Worm (Caenorhabditis elegans) whole organism, late embryonic: ENCODE results near the gene lin-15B.

Experiments used
- ceh-19 ChIP-seq: fragments of 200-800 bp; sonication (Bioruptor generic); optimal IDR thresholded peaks from 2 replicates; lab custom pipeline; 2018; ENCODE audit warnings: mild to moderate bottlenecking, missing genetic modification characterization, missing compliant biosample characterization
- ceh-2 ChIP-seq: sonication (generic microtip); optimal IDR thresholded peaks from 2 replicates; lab custom pipeline; 2016; ENCODE audit warnings: missing genotype, missing genetic modification characterization, missing compliant biosample characterization
- ceh-9 ChIP-seq: sonication (generic microtip); optimal IDR thresholded peaks from 2 replicates; lab custom pipeline; 2016; ENCODE audit warnings: mild to moderate bottlenecking, missing genetic modification characterization, inconsistent platforms, missing compliant biosample characterization
- elt-4 ChIP-seq: sonication (generic microtip); optimal IDR thresholded peaks from 2 replicates; lab custom pipeline; 2016; ENCODE audit warnings: missing genetic modification characterization, missing compliant biosample characterization
- ets-4 ChIP-seq: sonication (generic microtip); optimal IDR thresholded peaks from 2 replicates; lab custom pipeline; 2016; ENCODE audit warnings: missing genetic modification characterization, missing compliant biosample characterization
- fkh-10 ChIP-seq: fragments of 150-350 bp; optimal IDR thresholded peaks from 2 replicates; lab custom pipeline; 2014; ENCODE audit warnings: missing biosample characterization, missing genetic modification reagents, missing genetic modification characterization
- hlh-15 ChIP-seq: sonication (generic microtip); optimal IDR thresholded peaks from 2 replicates; lab custom pipeline; 2016; ENCODE audit warnings: missing genetic modification characterization, missing compliant biosample characterization
- nfya-1 ChIP-seq: sonication (generic microtip); optimal IDR thresholded peaks from 2 replicates; lab custom pipeline; 2017; ENCODE audit warnings: missing genetic modification characterization, mild to moderate bottlenecking, missing compliant biosample characterization, antibody characterized with exemption, moderate library complexity
- nhr-11 ChIP-seq: fragments of 150-350 bp; optimal IDR thresholded peaks from 2 replicates; lab custom pipeline; 2014; ENCODE audit warnings: missing biosample characterization, missing genetic modification characterization
- nhr-232 ChIP-seq: sonication (generic microtip); optimal IDR thresholded peaks from 2 replicates; lab custom pipeline; 2016; ENCODE audit warnings: missing genetic modification characterization, missing compliant biosample characterization
- npax-4 ChIP-seq: sonication (generic microtip); optimal IDR thresholded peaks from 2 replicates; lab custom pipeline; 2016; ENCODE audit warnings: missing genetic modification characterization, missing compliant biosample characterization
- pqm-1 ChIP-seq: sonication (generic microtip); optimal IDR thresholded peaks from 2 replicates; lab custom pipeline; 2016; ENCODE audit warnings: missing genetic modification characterization, missing compliant biosample characterization
- sox-4 ChIP-seq: sonication (generic microtip); optimal IDR thresholded peaks from 2 replicates; lab custom pipeline; 2017; ENCODE audit warnings: mild to moderate bottlenecking, missing genetic modification characterization, inconsistent platforms, missing compliant biosample characterization

DNA sequence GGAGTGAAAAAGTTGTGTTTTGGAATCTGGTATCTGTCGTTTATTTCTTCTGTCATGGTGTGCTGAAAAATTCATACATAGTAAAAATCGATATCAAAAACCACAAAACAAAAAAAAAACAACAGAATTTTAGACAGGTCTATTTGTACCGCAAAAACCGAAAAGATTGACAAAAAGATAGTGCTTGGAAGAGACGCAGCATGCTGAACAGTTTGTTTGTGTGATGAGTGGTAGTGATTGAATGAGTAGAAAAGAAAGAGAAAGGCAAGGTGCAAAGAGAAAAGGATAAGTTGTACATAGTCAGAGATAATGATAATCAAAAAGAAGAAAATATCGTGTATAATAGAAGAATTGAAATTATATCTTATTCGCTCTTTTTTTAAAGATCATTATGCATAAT lies 46.8 kb downstream of the lin-15B start, which contains the start of gene Y7A5A.2:
- TF ChIP-seq ceh-9 (tag; lab: Kevin White, UChicago) (no peak), fkh-10 (no peak), nhr-232 (tag; lab: Kevin White, UChicago) (no peak), elt-4 (tag; lab: Kevin White, UChicago) (no peak), hlh-15 (tag; lab: Kevin White, UChicago) (no peak), npax-4 (tag; lab: Kevin White, UChicago) (no peak), pqm-1 (no peak), nhr-11 (tag; lab: Kevin White, UChicago) (no peak), ets-4 (tag; lab: Kevin White, UChicago) (no peak), ceh-2 (tag; lab: Kevin White, UChicago) (no peak), ceh-19 (GFP tag; lab: Kevin White, UChicago) (no peak), nfya-1 (no peak), sox-4 (tag; lab: Kevin White, UChicago) (no peak)
